Fruit fly (Drosophila melanogaster) whole organism, embryonic: ENCODE measurements around the gene zye.

Experiments used
- CG10147 ChIP-seq: fragments of 200-800 bp; sonication (Bioruptor generic); optimal IDR thresholded peaks from 2 replicates; lab custom pipeline; 2019; ENCODE audit warnings: missing biosample characterization, mild to moderate bottlenecking, missing genetic modification characterization, moderate library complexity
- CG10654 ChIP-seq: fragments of 200-800 bp; sonication (Bioruptor generic); optimal IDR thresholded peaks from 2 replicates; lab custom pipeline; 2016; ENCODE audit warnings: missing biosample characterization, missing genetic modification characterization
- CG11696 ChIP-seq: fragments of 200-800 bp; sonication (Bioruptor generic); IDR thresholded peaks from 2 replicates; pipeline ENCODE4 v1.3.6; 2022; ENCODE audit warnings: missing biosample characterization, missing genetic modification characterization
- CG1233 ChIP-seq: fragments of 200-800 bp; sonication (Bioruptor generic); optimal IDR thresholded peaks from 4 replicates; lab custom pipeline; 2018; ENCODE audit warnings: missing biosample characterization, mild to moderate bottlenecking, missing genetic modification characterization
- CG12659 ChIP-seq: fragments of 200-800 bp; sonication (Bioruptor generic); optimal IDR thresholded peaks from 3 replicates; lab custom pipeline; 2017; ENCODE audit warnings: mild to moderate bottlenecking, missing biosample characterization, missing genetic modification reagents, missing genetic modification characterization
- CG12942 ChIP-seq: fragments of 200-800 bp; sonication (Bioruptor generic); optimal IDR thresholded peaks from 3 replicates; lab custom pipeline; 2016; ENCODE audit warnings: missing biosample characterization, missing genetic modification characterization
- CG15073 ChIP-seq: fragments of 200-800 bp; sonication (Bioruptor generic); optimal IDR thresholded peaks from 2 replicates; lab custom pipeline; 2016; ENCODE audit warnings: missing biosample characterization, missing genetic modification characterization
- CG16863 ChIP-seq: fragments of 200-800 bp; sonication (Bioruptor generic); optimal IDR thresholded peaks from 3 replicates; lab custom pipeline; 2016; ENCODE audit warnings: missing biosample characterization, missing genetic modification characterization
- CG17829 ChIP-seq: fragments of 200-800 bp; optimal IDR thresholded peaks from 2 replicates; lab custom pipeline; 2019; ENCODE audit warnings: missing biosample characterization, mild to moderate bottlenecking, missing genetic modification characterization, moderate library complexity
- CG2199 ChIP-seq: fragments of 200-800 bp; sonication (Bioruptor generic); IDR thresholded peaks from 3 replicates; pipeline ENCODE4 v1.3.6; 2022; ENCODE audit warnings: missing biosample characterization, missing genetic modification characterization
- CG31224 ChIP-seq: fragments of 200-800 bp; sonication (Bioruptor generic); IDR thresholded peaks from 2 replicates; pipeline ENCODE4 v1.3.6; 2022; ENCODE audit warnings: missing biosample characterization, missing genetic modification characterization
- CG31388 ChIP-seq: fragments of 200-800 bp; sonication (Bioruptor generic); optimal IDR thresholded peaks from 2 replicates; lab custom pipeline; 2016; ENCODE audit warnings: missing biosample characterization, missing genetic modification characterization
- CG4282 ChIP-seq: fragments of 200-800 bp; sonication (Bioruptor generic); optimal IDR thresholded peaks from 2 replicates; lab custom pipeline; 2016; ENCODE audit warnings: missing biosample characterization, missing genetic modification characterization
- CG4360 ChIP-seq: fragments of 200-800 bp; sonication (Bioruptor generic); IDR thresholded peaks from 2 replicates; pipeline ENCODE4 v1.3.6; 2022; ENCODE audit warnings: missing biosample characterization, missing genetic modification characterization
- CG43689 ChIP-seq: fragments of 200-800 bp; sonication (Bioruptor generic); IDR thresholded peaks from 2 replicates; pipeline ENCODE4 v1.3.6; 2022; ENCODE audit warnings: missing biosample characterization, missing genetic modification characterization
- CG6683 ChIP-seq: fragments of 200-800 bp; sonication (Bioruptor generic); optimal IDR thresholded peaks from 2 replicates; lab custom pipeline; 2017; ENCODE audit warnings: missing biosample characterization, mild to moderate bottlenecking, missing genetic modification characterization, missing genetic modification reagents
- CG7271 ChIP-seq: fragments of 200-800 bp; sonication (Bioruptor generic); optimal IDR thresholded peaks from 2 replicates; lab custom pipeline; 2018; ENCODE audit warnings: missing biosample characterization, mild to moderate bottlenecking, missing genetic modification characterization, moderate library complexity
- CG7987 ChIP-seq: fragments of 200-800 bp; sonication (Bioruptor generic); optimal IDR thresholded peaks from 2 replicates; lab custom pipeline; 2018; ENCODE audit warnings: missing biosample characterization, mild to moderate bottlenecking, missing genetic modification characterization, moderate library complexity
- CoRest ChIP-seq: fragments of 200-800 bp; sonication (Bioruptor generic); optimal IDR thresholded peaks from 3 replicates; lab custom pipeline; 2018; ENCODE audit warnings: missing biosample characterization, mild to moderate bottlenecking, missing genetic modification characterization, moderate library complexity
- Dip2 ChIP-seq: fragments of 200-800 bp; sonication (Bioruptor generic); IDR thresholded peaks from 2 replicates; pipeline ENCODE4 v1.3.6; 2022; ENCODE audit warnings: missing biosample characterization, missing genetic modification characterization
- Fer1 ChIP-seq: fragments of 200-800 bp; sonication (Bioruptor generic); optimal IDR thresholded peaks from 2 replicates; lab custom pipeline; 2017; ENCODE audit warnings: missing biosample characterization, mild to moderate bottlenecking, missing genetic modification characterization
- HHEX ChIP-seq: fragments of 200-800 bp; sonication (Bioruptor generic); optimal IDR thresholded peaks from 3 replicates; lab custom pipeline; 2017; ENCODE audit warnings: missing biosample characterization, mild to moderate bottlenecking, missing genetic modification characterization, missing genetic modification reagents
- Hmx ChIP-seq: fragments of 200-800 bp; sonication (Bioruptor generic); optimal IDR thresholded peaks from 2 replicates; lab custom pipeline; 2016; ENCODE audit warnings: missing biosample characterization, missing genetic modification characterization
- Hr78 ChIP-seq, 2 experiments: fragments of 200-800 bp in 1 of 2; fragments of >200 bp in 1 of 2; sonication (Bioruptor generic) in 1 of 2; optimal IDR thresholded peaks; 2 replicates each; lab custom pipeline; 2017 to 2019; ENCODE audit warnings: missing biosample characterization in 2 of 2, missing genetic modification characterization in 2 of 2, mild to moderate bottlenecking in 1 of 2, moderate library complexity in 1 of 2
- Jarid2 ChIP-seq: fragments of 200-800 bp; sonication (Bioruptor generic); optimal IDR thresholded peaks from 3 replicates; lab custom pipeline; 2017; ENCODE audit warnings: mild to moderate bottlenecking, missing biosample characterization, missing genetic modification reagents, missing genetic modification characterization
- NC2β ChIP-seq: fragments of 200-800 bp; sonication (Bioruptor generic); optimal IDR thresholded peaks from 2 replicates; lab custom pipeline; 2016; ENCODE audit warnings: missing biosample characterization, missing genetic modification characterization
- Oaz ChIP-seq: fragments of 200-800 bp; sonication (Bioruptor generic); IDR thresholded peaks from 2 replicates; pipeline ENCODE4 v1.3.6; 2022; ENCODE audit warnings: missing biosample characterization, missing genetic modification characterization
- Oli ChIP-seq: fragments of 200-800 bp; sonication (Bioruptor generic); optimal IDR thresholded peaks from 2 replicates; lab custom pipeline; 2018; ENCODE audit warnings: missing biosample characterization, mild to moderate bottlenecking, missing genetic modification characterization, moderate library complexity
- Optix ChIP-seq: fragments of 200-800 bp; sonication (Bioruptor generic); IDR thresholded peaks from 3 replicates; pipeline ENCODE4 v1.3.6; 2022; ENCODE audit warnings: missing biosample characterization, missing genetic modification characterization
- Poxn ChIP-seq: fragments of 200-800 bp; sonication (Bioruptor generic); IDR thresholded peaks from 2 replicates; pipeline ENCODE4 v1.3.6; 2022; ENCODE audit warnings: missing biosample characterization, missing genetic modification characterization
- Stat92E ChIP-seq, 3 experiments: fragments of >200 bp in 2 of 3; fragments of 200-800 bp in 1 of 3; sonication (Bioruptor generic) in 1 of 3; optimal IDR thresholded peaks; 2 replicates each; lab custom pipeline; 2017 to 2019; ENCODE audit warnings: missing biosample characterization in 3 of 3, missing genetic modification characterization in 3 of 3, mild to moderate bottlenecking in 1 of 3, moderate library complexity in 1 of 3
- Trl ChIP-seq, 3 experiments: fragments of >200 bp in 2 of 3; fragments of 200-800 bp in 1 of 3; sonication (Bioruptor generic) in 1 of 3; optimal IDR thresholded peaks; 2 replicates in 1 of 3; 3 replicates in 2 of 3; lab custom pipeline; 2016 to 2017; ENCODE audit warnings: missing biosample characterization in 1 of 3, missing genetic modification characterization in 1 of 3
- Xbp1 ChIP-seq: fragments of 200-800 bp; sonication (Bioruptor generic); optimal IDR thresholded peaks from 3 replicates; lab custom pipeline; 2016; ENCODE audit warnings: missing biosample characterization, mild to moderate bottlenecking, missing genetic modification characterization
- ac ChIP-seq: fragments of 200-800 bp; sonication (Bioruptor generic); optimal IDR thresholded peaks from 3 replicates; lab custom pipeline; 2017; ENCODE audit warnings: missing biosample characterization, mild to moderate bottlenecking, missing genetic modification characterization
- crol ChIP-seq: fragments of 200-800 bp; sonication (Bioruptor generic); IDR thresholded peaks from 2 replicates; pipeline ENCODE4 v1.3.6; 2022; ENCODE audit warnings: missing biosample characterization, missing genetic modification characterization
- da ChIP-seq: fragments of 200-800 bp; sonication (Bioruptor generic); optimal IDR thresholded peaks from 2 replicates; lab custom pipeline; 2016; ENCODE audit warnings: missing biosample characterization, missing genetic modification characterization
- dmrt11E ChIP-seq: fragments of 200-800 bp; sonication (Bioruptor generic); optimal IDR thresholded peaks from 3 replicates; lab custom pipeline; 2018; ENCODE audit warnings: missing biosample characterization, mild to moderate bottlenecking, missing genetic modification characterization, moderate library complexity
- emc ChIP-seq: fragments of 200-800 bp; sonication (Bioruptor generic); optimal IDR thresholded peaks from 2 replicates; lab custom pipeline; 2016; ENCODE audit warnings: missing biosample characterization, missing genetic modification characterization
- kay ChIP-seq: fragments of 200-800 bp; sonication (Bioruptor generic); optimal IDR thresholded peaks from 2 replicates; lab custom pipeline; 2016; ENCODE audit warnings: missing biosample characterization, missing genetic modification characterization
- mirr ChIP-seq: fragments of 200-800 bp; sonication (Bioruptor generic); optimal IDR thresholded peaks from 3 replicates; lab custom pipeline; 2018; ENCODE audit warnings: missing biosample characterization, mild to moderate bottlenecking, missing genetic modification characterization
- nerfin-1 ChIP-seq: fragments of 200-800 bp; sonication (Bioruptor generic); optimal IDR thresholded peaks from 3 replicates; lab custom pipeline; 2019; ENCODE audit warnings: missing biosample characterization, mild to moderate bottlenecking, missing genetic modification characterization, moderate library complexity
- run ChIP-seq: fragments of 200-800 bp; sonication (Bioruptor generic); optimal IDR thresholded peaks from 3 replicates; lab custom pipeline; 2018; ENCODE audit warnings: missing biosample characterization, mild to moderate bottlenecking, missing genetic modification characterization
- sc ChIP-seq, 3 experiments: fragments of >200 bp in 2 of 3; fragments of 200-800 bp in 1 of 3; sonication (Bioruptor generic) in 1 of 3; optimal IDR thresholded peaks; 2 replicates in 2 of 3; 3 replicates in 1 of 3; lab custom pipeline; 2017; ENCODE audit warnings: mild to moderate bottlenecking in 1 of 3, missing biosample characterization in 1 of 3, missing genetic modification characterization in 1 of 3, missing genetic modification reagents in 1 of 3
- shn ChIP-seq: fragments of 200-800 bp; sonication (Bioruptor generic); optimal IDR thresholded peaks from 3 replicates; lab custom pipeline; 2016; ENCODE audit warnings: missing biosample characterization, missing genetic modification characterization
- ssp ChIP-seq: fragments of 200-800 bp; sonication (Bioruptor generic); IDR thresholded peaks from 2 replicates; pipeline ENCODE4 v1.3.6; 2022; ENCODE audit warnings: missing biosample characterization, missing genetic modification characterization
- stc ChIP-seq: fragments of 200-800 bp; sonication (Bioruptor generic); IDR thresholded peaks from 2 replicates; pipeline ENCODE4 v1.3.6; 2022; ENCODE audit warnings: missing biosample characterization, missing genetic modification characterization
- stwl ChIP-seq: fragments of 200-800 bp; sonication (Bioruptor generic); optimal IDR thresholded peaks from 3 replicates; lab custom pipeline; 2018; ENCODE audit warnings: missing biosample characterization, mild to moderate bottlenecking, missing genetic modification characterization, moderate library complexity
- unc-4 ChIP-seq: fragments of 200-800 bp; sonication (Bioruptor generic); IDR thresholded peaks from 2 replicates; pipeline ENCODE4 v1.3.6; 2022; ENCODE audit warnings: missing biosample characterization, missing genetic modification characterization; ENCODE audit not compliant: partially characterized antibody

Gene zye

DNA sequence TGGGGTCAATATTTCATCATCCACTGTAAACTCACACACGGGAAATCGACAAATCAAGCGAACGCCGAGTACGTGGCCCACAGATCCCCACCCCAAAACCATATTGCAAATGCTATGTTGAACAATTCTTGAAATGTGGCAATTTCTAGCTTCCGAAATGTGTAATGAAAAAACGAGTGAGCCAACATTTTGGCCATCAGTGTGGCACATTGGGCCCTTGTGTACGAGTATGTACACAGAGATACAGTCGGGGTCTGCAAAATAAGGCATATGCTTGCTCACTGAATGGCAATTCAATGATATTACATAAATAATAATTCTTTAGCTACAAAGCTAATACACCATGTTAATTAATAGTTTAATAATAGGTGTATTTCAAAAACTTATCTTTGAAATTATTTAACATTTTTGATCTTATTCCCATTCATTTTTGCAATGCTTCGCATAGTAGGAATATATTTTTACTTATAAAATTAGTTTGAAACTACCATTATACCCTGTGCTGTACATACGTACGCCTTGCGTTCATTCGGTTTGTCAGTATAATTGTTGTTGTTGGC is 13.8 kb upstream of the zye start (continued):
- TF ChIP-seq mirr (GFP tag; lab: Kevin White, UChicago), result peak; percentile 51
- no peak for TF ChIP-seq CG7271 (tag; lab: Kevin White, UChicago)
- peak; percentile 85 for TF ChIP-seq CG1233 (GFP tag; lab: Kevin White, UChicago)
- TF ChIP-seq ac (GFP tag; lab: Kevin White, UChicago), result no peak
- TF ChIP-seq crol (GFP tag; lab: Robert Waterston, UW), result no peak
- peak; percentile 19; the same call in 1 of the 2 replicates for TF ChIP-seq Poxn (GFP tag; lab: Robert Waterston, UW)
- TF ChIP-seq CG31388 (GFP tag; lab: Kevin White, UChicago), result peak; percentile 58
- TF ChIP-seq da, result peak; percentile 56
- peak; percentile 93 for TF ChIP-seq CG12659 (GFP tag; lab: Kevin White, UChicago)
- no peak for TF ChIP-seq stwl
- TF ChIP-seq Hmx, result peak; percentile 54
- peak; percentile 83 for TF ChIP-seq CG10654 (GFP tag; lab: Kevin White, UChicago)
- TF ChIP-seq Oli, result peak; percentile 90
- TF ChIP-seq kay, result peak; percentile 80
- TF ChIP-seq CG6683, result peak; percentile 70
- TF ChIP-seq CG4360, result no peak
- peak; percentile 86 for TF ChIP-seq run (tag; lab: Kevin White, UChicago)
- TF ChIP-seq HHEX (GFP tag; lab: Kevin White, UChicago), result peak; percentile 89
- TF ChIP-seq CG43689 (GFP tag; lab: Robert Waterston, UW), result peak; percentile 43; the same call in 1 of the 2 replicates
- TF ChIP-seq Hr78 (GFP tag; optimal IDR thresholded peaks at IDR 0.05; lab: Kevin White, UChicago), result peak in 1 of 2 experiments; percentile 59
- peak; percentile 76 for TF ChIP-seq CG10147 (GFP tag; lab: Kevin White, UChicago)
- TF ChIP-seq CG11696, result peak; percentile 95
- TF ChIP-seq Fer1 (GFP tag; lab: Kevin White, UChicago), result peak; percentile 88
- TF ChIP-seq CG15073 (GFP tag; lab: Kevin White, UChicago), result peak; percentile 99
- TF ChIP-seq CG4282, result peak; percentile 86
- peak; percentile 68 for TF ChIP-seq CG31224 (GFP tag; lab: Robert Waterston, UW)
- TF ChIP-seq NC2β (GFP tag; lab: Kevin White, UChicago), result peak; percentile 73
- no peak for TF ChIP-seq unc-4 (GFP tag; lab: Robert Waterston, UW)
- TF ChIP-seq sc (optimal IDR thresholded peaks at IDR 0.05; lab: Kevin White, UChicago), result no peak
- peak; percentile 64 for TF ChIP-seq sc (GFP tag; optimal IDR thresholded peaks at IDR 0.05; lab: Kevin White, UChicago)
- peak; percentile 46 for TF ChIP-seq Jarid2 (GFP tag; lab: Kevin White, UChicago)
- peak; percentile 70 for TF ChIP-seq ssp (GFP tag; lab: Robert Waterston, UW)
- peak; percentile 84 for TF ChIP-seq stc
- TF ChIP-seq CG16863 (GFP tag; lab: Kevin White, UChicago), result peak; percentile 80
- TF ChIP-seq Xbp1 (GFP tag; lab: Kevin White, UChicago), result peak; percentile 91
- TF ChIP-seq CG7987, result peak; percentile 69
- TF ChIP-seq CG2199 (GFP tag; lab: Robert Waterston, UW), result no peak; the same call in 1 of the 3 replicates
- no peak for TF ChIP-seq Trl (optimal IDR thresholded peaks at IDR 0.05; lab: Kevin White, UChicago)
- peak; percentile 76 for TF ChIP-seq Trl (GFP tag; optimal IDR thresholded peaks at IDR 0.05; lab: Kevin White, UChicago)
- TF ChIP-seq Optix (GFP tag; lab: Robert Waterston, UW), result peak; percentile 64; the same call in 1 of the 3 replicates
- TF ChIP-seq dmrt11E (tag; lab: Kevin White, UChicago), result peak; percentile 71
- peak; percentile 69 for TF ChIP-seq Oaz (GFP tag; lab: Robert Waterston, UW)
- TF ChIP-seq Stat92E (GFP tag; optimal IDR thresholded peaks at IDR 0.05; lab: Kevin White, UChicago), result no peak
- TF ChIP-seq emc, result peak; percentile 41
- no peak for TF ChIP-seq Dip2 (GFP tag; lab: Robert Waterston, UW)
- peak; percentile 94 for TF ChIP-seq CoRest
- TF ChIP-seq CG12942 (GFP tag; lab: Kevin White, UChicago), result peak; percentile 74
- peak; percentile 87 for TF ChIP-seq nerfin-1 (tag; lab: Kevin White, UChicago)
- peak; percentile 87 for TF ChIP-seq CG17829
- TF ChIP-seq shn (GFP tag; lab: Kevin White, UChicago), result peak; percentile 69
